Worm (Caenorhabditis elegans) whole organism, midembryonic: Measurements from ENCODE around the gene T11F9.7.

Experiments used
- T22C8.4 ChIP-seq: fragments of 200-800 bp; sonication (Bioruptor generic); IDR thresholded peaks from 2 replicates; pipeline ENCODE4 v1.3.6; 2022; ENCODE audit warnings: missing genetic modification characterization, missing compliant biosample characterization
- cog-1 ChIP-seq: sonication (generic microtip); optimal IDR thresholded peaks from 2 replicates; lab custom pipeline; 2016; ENCODE audit warnings: missing genetic modification characterization, missing compliant biosample characterization
- flt-1 ChIP-seq: fragments of 200-800 bp; sonication (Bioruptor generic); IDR thresholded peaks from 2 replicates; pipeline ENCODE4 v1.3.6; 2022; ENCODE audit warnings: missing genetic modification characterization, missing compliant biosample characterization
- klf-2 ChIP-seq: fragments of 200-800 bp; sonication (Bioruptor generic); conservative IDR thresholded peaks from 2 replicates; pipeline ENCODE4 v1.3.6; 2022; ENCODE audit warnings: missing genetic modification reagents, missing genetic modification characterization, missing compliant biosample characterization
- med-1 ChIP-seq: sonication (generic microtip); optimal IDR thresholded peaks from 2 replicates; lab custom pipeline; 2017; ENCODE audit warnings: missing genetic modification characterization, mild to moderate bottlenecking, missing compliant biosample characterization, antibody characterized with exemption, missing genetic modification reagents; ENCODE audit not compliant: insufficient read depth
- ref-1 ChIP-seq: fragments of 200-800 bp; sonication (Bioruptor generic); conservative IDR thresholded peaks from 2 replicates; pipeline ENCODE4 v1.3.6; 2022; ENCODE audit warnings: missing genetic modification reagents, missing genetic modification characterization, missing compliant biosample characterization
- tab-1 ChIP-seq: fragments of 200-800 bp; sonication (Bioruptor generic); IDR thresholded peaks from 2 replicates; pipeline ENCODE4 v1.3.6; 2022; ENCODE audit warnings: missing genetic modification characterization, missing compliant biosample characterization
- ztf-23 ChIP-seq: fragments of 200-800 bp; sonication (Bioruptor generic); IDR thresholded peaks from 2 replicates; pipeline ENCODE4 v1.3.6; 2022; ENCODE audit warnings: missing genetic modification reagents, missing genetic modification characterization, missing compliant biosample characterization
- ztf-29 ChIP-seq: fragments of 200-800 bp; sonication (Bioruptor generic); IDR thresholded peaks from 2 replicates; pipeline ENCODE4 v1.3.6; 2022; ENCODE audit warnings: missing genetic modification reagents, missing genetic modification characterization, missing compliant biosample characterization

DNA sequence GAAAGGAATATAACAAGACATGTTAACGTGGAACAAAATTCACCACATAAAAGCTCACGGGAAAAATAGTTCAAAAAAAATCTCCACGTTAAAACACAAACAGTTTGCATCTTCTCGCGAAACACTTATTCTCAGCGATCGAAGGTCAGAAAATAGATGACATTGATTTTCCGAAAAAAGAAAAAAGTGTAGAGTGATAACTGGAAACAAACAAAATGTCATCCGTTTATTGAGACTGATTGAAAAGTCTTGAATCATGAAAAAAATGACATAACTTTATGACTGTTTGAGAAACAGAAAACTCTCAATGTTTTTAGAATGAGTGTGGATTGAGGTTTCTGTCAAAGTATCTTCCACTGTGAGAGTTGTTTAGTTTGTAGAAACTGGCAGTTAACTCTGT lies 42.1 kb downstream of the T11F9.7 start, which contains the start of gene C55A6.4:
- no peak for TF ChIP-seq tab-1 (GFP tag; lab: Robert Waterston, UW)
- no peak for TF ChIP-seq flt-1 (GFP tag; lab: Robert Waterston, UW)
- no peak for TF ChIP-seq klf-2 (GFP tag; lab: Robert Waterston, UW)
- no peak for TF ChIP-seq ref-1 (GFP tag; lab: Robert Waterston, UW)
- no peak for TF ChIP-seq ztf-23 (GFP tag; lab: Robert Waterston, UW)
- no peak for TF ChIP-seq cog-1 (tag; lab: Kevin White, UChicago)
- no peak for TF ChIP-seq med-1
- no peak for TF ChIP-seq ztf-29 (GFP tag; lab: Robert Waterston, UW)
- no peak for TF ChIP-seq T22C8.4 (GFP tag; lab: Robert Waterston, UW)
